Worm (Caenorhabditis elegans): ENCODE results near the gene bath-37.

DNA sequence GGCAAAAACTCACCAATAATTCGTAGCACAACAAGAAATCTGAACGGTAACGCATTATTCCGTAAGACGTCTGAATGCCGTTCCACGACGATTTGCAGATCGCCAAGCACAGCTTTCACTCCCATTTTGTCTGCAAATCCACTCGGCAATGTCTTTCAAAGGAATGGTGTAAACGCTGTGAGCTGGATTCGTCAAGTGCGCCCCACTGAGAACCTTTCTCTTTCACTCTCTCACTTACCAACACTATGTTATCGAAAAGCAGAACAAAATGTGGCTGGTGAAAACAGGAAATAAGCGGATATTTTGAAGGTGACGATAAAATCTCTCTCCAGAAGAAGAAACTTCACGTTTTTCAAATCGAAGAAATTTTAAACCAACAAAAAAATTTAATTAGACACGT lies 20.2 kb downstream of the bath-37 start:
- no peak for TF ChIP-seq unc-62 (GFP tag; optimal IDR thresholded peaks at IDR 0.05)
- no peak for TF ChIP-seq mdl-1 (tag; optimal IDR thresholded peaks at IDR 0.05)
- TF ChIP-seq ZK546.5 (tag; optimal IDR thresholded peaks at IDR 0.05) = no peak
- no peak for TF ChIP-seq nhr-12 (tag; optimal IDR thresholded peaks at IDR 0.05)
- no peak for TF ChIP-seq sma-9 (GFP tag; optimal IDR thresholded peaks at IDR 0.05)
- TF ChIP-seq sma-9 (tag; optimal IDR thresholded peaks at IDR 0.05) = no peak
- TF ChIP-seq blmp-1 (tag; optimal IDR thresholded peaks at IDR 0.05; ENCODE audit: insufficient read depth) = peak; percentile 65
- TF ChIP-seq ztf-4 (tag; optimal IDR thresholded peaks at IDR 0.05) = no peak
